Fruit fly (Drosophila melanogaster) whole organism, embryonic: Measurements from ENCODE around the gene pug.
A peak's percentile ranks its signal among the peaks of the same experiment; 100 is the strongest.

Source experiments
- Atf6 ChIP-seq: fragments of 200-800 bp; sonication (Bioruptor generic); IDR thresholded peaks from 2 replicates; pipeline ENCODE4 v1.3.6; 2022; ENCODE audit warnings: missing biosample characterization, missing genetic modification characterization
- Bdp1 ChIP-seq: fragments of 200-800 bp; sonication (Bioruptor generic); optimal IDR thresholded peaks from 3 replicates; lab custom pipeline; 2016; ENCODE audit warnings: missing biosample characterization, missing genetic modification characterization
- CG10209 ChIP-seq: fragments of 200-800 bp; sonication (Bioruptor generic); optimal IDR thresholded peaks from 3 replicates; lab custom pipeline; 2017; ENCODE audit warnings: missing biosample characterization, mild to moderate bottlenecking, missing genetic modification characterization, missing genetic modification reagents
- CG10321 ChIP-seq: fragments of 200-800 bp; sonication (Bioruptor generic); IDR thresholded peaks from 2 replicates; pipeline ENCODE4 v1.3.6; 2022; ENCODE audit warnings: missing biosample characterization, missing genetic modification characterization
- CG10366 ChIP-seq: fragments of 200-800 bp; sonication (Bioruptor generic); IDR thresholded peaks from 2 replicates; pipeline ENCODE4 v1.3.6; 2022; ENCODE audit warnings: missing biosample characterization, missing genetic modification characterization
- CG11695 ChIP-seq: fragments of 200-800 bp; sonication (Bioruptor generic); IDR thresholded peaks from 3 replicates; pipeline ENCODE4 v1.3.6; 2022; ENCODE audit warnings: missing biosample characterization, missing genetic modification characterization
- CG12299 ChIP-seq: fragments of 200-800 bp; sonication (Bioruptor generic); optimal IDR thresholded peaks from 2 replicates; lab custom pipeline; 2018; ENCODE audit warnings: missing biosample characterization, mild to moderate bottlenecking, missing genetic modification characterization
- CG1233 ChIP-seq: fragments of 200-800 bp; sonication (Bioruptor generic); optimal IDR thresholded peaks from 4 replicates; lab custom pipeline; 2018; ENCODE audit warnings: missing biosample characterization, mild to moderate bottlenecking, missing genetic modification characterization
- CG12942 ChIP-seq: fragments of 200-800 bp; sonication (Bioruptor generic); optimal IDR thresholded peaks from 3 replicates; lab custom pipeline; 2016; ENCODE audit warnings: missing biosample characterization, missing genetic modification characterization
- CG14441 ChIP-seq: fragments of 200-800 bp; sonication (Bioruptor generic); IDR thresholded peaks from 2 replicates; pipeline ENCODE4 v1.3.6; 2022; ENCODE audit warnings: missing biosample characterization, missing genetic modification characterization
- CG15601 ChIP-seq: fragments of 200-800 bp; sonication (Bioruptor generic); optimal IDR thresholded peaks from 3 replicates; lab custom pipeline; 2019; ENCODE audit warnings: missing biosample characterization, mild to moderate bottlenecking, missing genetic modification characterization, moderate library complexity
- CG17361 ChIP-seq: fragments of 200-800 bp; sonication (Bioruptor generic); IDR thresholded peaks from 3 replicates; pipeline ENCODE4 v1.3.6; 2022; ENCODE audit warnings: missing biosample characterization, missing genetic modification characterization
- CG17802 ChIP-seq: fragments of 200-800 bp; sonication (Bioruptor generic); optimal IDR thresholded peaks from 2 replicates; lab custom pipeline; 2018; ENCODE audit warnings: missing biosample characterization, mild to moderate bottlenecking, missing genetic modification characterization, moderate library complexity
- CG2678 ChIP-seq: fragments of 200-800 bp; sonication (Bioruptor generic); optimal IDR thresholded peaks from 3 replicates; lab custom pipeline; 2019; ENCODE audit warnings: missing biosample characterization, mild to moderate bottlenecking, missing genetic modification characterization, moderate library complexity
- CG2712 ChIP-seq: fragments of 200-800 bp; optimal IDR thresholded peaks from 3 replicates; lab custom pipeline; 2019; ENCODE audit warnings: missing biosample characterization, mild to moderate bottlenecking, missing genetic modification characterization, moderate library complexity
- CG3281 ChIP-seq: fragments of 200-800 bp; sonication (Bioruptor generic); optimal IDR thresholded peaks from 3 replicates; lab custom pipeline; 2017; ENCODE audit warnings: missing biosample characterization, mild to moderate bottlenecking, missing genetic modification characterization
- CG33213 ChIP-seq: fragments of 200-800 bp; sonication (Bioruptor generic); optimal IDR thresholded peaks from 3 replicates; lab custom pipeline; 2016; ENCODE audit warnings: missing biosample characterization, missing genetic modification characterization
- CG4424 ChIP-seq: fragments of 200-800 bp; sonication (Bioruptor generic); optimal IDR thresholded peaks from 3 replicates; lab custom pipeline; 2016; ENCODE audit warnings: missing biosample characterization, missing genetic modification characterization
- CG5245 ChIP-seq: fragments of 200-800 bp; sonication (Bioruptor generic); optimal IDR thresholded peaks from 3 replicates; lab custom pipeline; 2016; ENCODE audit warnings: missing biosample characterization, missing genetic modification characterization
- CG7839 ChIP-seq: fragments of 200-800 bp; sonication (Bioruptor generic); optimal IDR thresholded peaks from 3 replicates; lab custom pipeline; 2018; ENCODE audit warnings: missing biosample characterization, mild to moderate bottlenecking, missing genetic modification characterization, moderate library complexity
- CG8924 ChIP-seq: fragments of 200-800 bp; optimal IDR thresholded peaks from 3 replicates; lab custom pipeline; 2019; ENCODE audit warnings: missing biosample characterization, mild to moderate bottlenecking, missing genetic modification characterization, moderate library complexity
- CG9727 ChIP-seq: fragments of 200-800 bp; sonication (Bioruptor generic); optimal IDR thresholded peaks from 3 replicates; lab custom pipeline; 2017; ENCODE audit warnings: missing biosample characterization, mild to moderate bottlenecking, missing genetic modification characterization
- CG9797 ChIP-seq: fragments of 200-800 bp; sonication (Bioruptor generic); optimal IDR thresholded peaks from 3 replicates; lab custom pipeline; 2018; ENCODE audit warnings: missing biosample characterization, mild to moderate bottlenecking, missing genetic modification characterization
- CG9932 ChIP-seq: fragments of 200-800 bp; sonication (Bioruptor generic); IDR thresholded peaks from 2 replicates; pipeline ENCODE4 v1.3.6; 2022; ENCODE audit warnings: missing biosample characterization, missing genetic modification characterization
- Dip2 ChIP-seq: fragments of 200-800 bp; sonication (Bioruptor generic); IDR thresholded peaks from 2 replicates; pipeline ENCODE4 v1.3.6; 2022; ENCODE audit warnings: missing biosample characterization, missing genetic modification characterization
- Dp ChIP-seq: fragments of 200-800 bp; sonication (Bioruptor generic); optimal IDR thresholded peaks from 2 replicates; lab custom pipeline; 2018; ENCODE audit warnings: missing biosample characterization, mild to moderate bottlenecking, missing genetic modification characterization, moderate library complexity
- Med ChIP-seq: fragments of 200-800 bp; sonication (Bioruptor generic); peaks from one replicate; lab custom pipeline; 2016; ENCODE audit warnings: missing biosample characterization, missing genetic modification characterization, mild to moderate bottlenecking, inconsistent platforms, moderate library complexity
- Nf-YC ChIP-seq: fragments of 200-800 bp; optimal IDR thresholded peaks from 3 replicates; lab custom pipeline; 2019; ENCODE audit warnings: missing biosample characterization, mild to moderate bottlenecking, missing genetic modification characterization, moderate library complexity
- Rfx ChIP-seq: fragments of 200-800 bp; sonication (Bioruptor generic); IDR thresholded peaks from 2 replicates; pipeline ENCODE4 v1.3.6; 2022; ENCODE audit warnings: missing biosample characterization, missing genetic modification characterization
- Scr ChIP-seq: fragments of 200-800 bp; sonication (Bioruptor generic); IDR thresholded peaks from 2 replicates; pipeline ENCODE4 v1.3.6; 2022; ENCODE audit warnings: missing biosample characterization, missing genetic modification characterization; ENCODE audit not compliant: partially characterized antibody
- Sox102F ChIP-seq: fragments of 200-800 bp; sonication (Bioruptor generic); optimal IDR thresholded peaks from 2 replicates; lab custom pipeline; 2018; ENCODE audit warnings: missing biosample characterization, mild to moderate bottlenecking, missing genetic modification characterization, moderate library complexity
- Ssrp ChIP-seq: fragments of 200-800 bp; sonication (Bioruptor generic); optimal IDR thresholded peaks from 2 replicates; lab custom pipeline; 2018; ENCODE audit warnings: missing biosample characterization, mild to moderate bottlenecking, missing genetic modification characterization, moderate library complexity
- Xbp1 ChIP-seq: fragments of 200-800 bp; sonication (Bioruptor generic); optimal IDR thresholded peaks from 3 replicates; lab custom pipeline; 2016; ENCODE audit warnings: missing biosample characterization, mild to moderate bottlenecking, missing genetic modification characterization
- Xrp1 ChIP-seq: fragments of 200-800 bp; sonication (Bioruptor generic); IDR thresholded peaks from 2 replicates; pipeline ENCODE4 v1.3.6; 2022; ENCODE audit warnings: missing biosample characterization, missing genetic modification characterization
- cato ChIP-seq: fragments of 200-800 bp; sonication (Bioruptor generic); optimal IDR thresholded peaks from 2 replicates; lab custom pipeline; 2016; ENCODE audit warnings: missing biosample characterization, missing genetic modification characterization, borderline replicate concordance
- corto ChIP-seq: fragments of 200-800 bp; sonication (Bioruptor generic); optimal IDR thresholded peaks from 2 replicates; lab custom pipeline; 2016; ENCODE audit warnings: missing biosample characterization, mild to moderate bottlenecking, missing genetic modification characterization, moderate library complexity
- fu2 ChIP-seq: fragments of 200-800 bp; sonication (Bioruptor generic); optimal IDR thresholded peaks from 2 replicates; lab custom pipeline; 2016; ENCODE audit warnings: missing biosample characterization, missing genetic modification characterization
- gem ChIP-seq: fragments of 200-800 bp; sonication (Bioruptor generic); optimal IDR thresholded peaks from 2 replicates; lab custom pipeline; 2019; ENCODE audit warnings: missing biosample characterization, mild to moderate bottlenecking, missing genetic modification characterization, moderate library complexity
- grau ChIP-seq: fragments of 200-800 bp; optimal IDR thresholded peaks from 3 replicates; lab custom pipeline; 2019; ENCODE audit warnings: missing biosample characterization, mild to moderate bottlenecking, missing genetic modification characterization, moderate library complexity
- gro ChIP-seq: fragments of 200-800 bp; sonication (Bioruptor generic); optimal IDR thresholded peaks from 2 replicates; lab custom pipeline; 2016; ENCODE audit warnings: missing biosample characterization, missing genetic modification characterization
- klu ChIP-seq: fragments of 200-800 bp; sonication (Bioruptor generic); IDR thresholded peaks from 2 replicates; pipeline ENCODE4 v1.3.6; 2022; ENCODE audit warnings: missing biosample characterization, missing genetic modification characterization
- lab ChIP-seq: fragments of 200-800 bp; sonication (Bioruptor generic); optimal IDR thresholded peaks from 3 replicates; lab custom pipeline; 2017; ENCODE audit warnings: missing biosample characterization, missing genetic modification characterization, mild to moderate bottlenecking, moderate library complexity, missing genetic modification reagents
- lbe ChIP-seq: fragments of 200-800 bp; sonication (Bioruptor generic); optimal IDR thresholded peaks from 2 replicates; lab custom pipeline; 2016; ENCODE audit warnings: missing biosample characterization, mild to moderate bottlenecking, missing genetic modification characterization
- lmd ChIP-seq: fragments of 200-800 bp; sonication (Bioruptor generic); IDR thresholded peaks from 2 replicates; pipeline ENCODE4 v1.3.6; 2022; ENCODE audit warnings: missing biosample characterization, missing genetic modification characterization
- lola ChIP-seq, 3 experiments: fragments of >200 bp in 2 of 3; fragments of 200-800 bp in 1 of 3; sonication (Bioruptor generic) in 1 of 3; optimal IDR thresholded peaks; 2 replicates each; lab custom pipeline; 2017 to 2019; ENCODE audit warnings: missing biosample characterization in 3 of 3, missing genetic modification characterization in 3 of 3, mild to moderate bottlenecking in 1 of 3, moderate library complexity in 1 of 3
- otp ChIP-seq: fragments of 200-800 bp; sonication (Bioruptor generic); IDR thresholded peaks from 3 replicates; pipeline ENCODE4, ENCODE4 v1.3.6; 2022; ENCODE audit warnings: missing biosample characterization, missing genetic modification characterization
- pnt ChIP-seq: fragments of 200-800 bp; sonication (Bioruptor generic); optimal IDR thresholded peaks from 3 replicates; lab custom pipeline; 2016; ENCODE audit warnings: missing biosample characterization, missing genetic modification characterization
- row ChIP-seq: fragments of 200-800 bp; sonication (Bioruptor generic); IDR thresholded peaks from 3 replicates; pipeline ENCODE4 v1.3.6; 2022; ENCODE audit warnings: missing biosample characterization, missing genetic modification characterization
- shn ChIP-seq: fragments of 200-800 bp; sonication (Bioruptor generic); optimal IDR thresholded peaks from 3 replicates; lab custom pipeline; 2016; ENCODE audit warnings: missing biosample characterization, missing genetic modification characterization
- ssp ChIP-seq: fragments of 200-800 bp; sonication (Bioruptor generic); IDR thresholded peaks from 2 replicates; pipeline ENCODE4 v1.3.6; 2022; ENCODE audit warnings: missing biosample characterization, missing genetic modification characterization

Gene pug

dm6 chr3R:10655968-10656367 lies 40.4 kb upstream of the pug start (continued):
- peak; percentile 34 for TF ChIP-seq grau (tag; lab: Kevin White, UChicago)
- TF ChIP-seq klu (GFP tag; lab: Robert Waterston, UW) = no peak
- no peak for TF ChIP-seq Scr (GFP tag; lab: Robert Waterston, UW)
- TF ChIP-seq Nf-YC (tag; lab: Kevin White, UChicago) = no peak
- no peak for TF ChIP-seq gro (GFP tag; lab: Kevin White, UChicago)
- no peak for TF ChIP-seq CG1233 (GFP tag; lab: Kevin White, UChicago)
- peak; percentile 21 for TF ChIP-seq lab
- peak; percentile 26; the same call in 1 of the 2 replicates for TF ChIP-seq CG14441
- peak; percentile 4 for TF ChIP-seq CG33213 (GFP tag; lab: Kevin White, UChicago)
- no peak for TF ChIP-seq CG12299 (tag; lab: Kevin White, UChicago)
- peak; percentile 69 for TF ChIP-seq gem (tag; lab: Kevin White, UChicago)
- TF ChIP-seq CG2712 (tag; lab: Kevin White, UChicago) = peak; percentile 37
- TF ChIP-seq CG17802 (tag; lab: Kevin White, UChicago) = peak; percentile 5
- TF ChIP-seq CG2678 (tag; lab: Kevin White, UChicago) = peak; percentile 37
- no peak for TF ChIP-seq corto (GFP tag; lab: Kevin White, UChicago)
- 0 out of 3 replicates have a peak, but pooled peaks have one; percentile 37 for TF ChIP-seq CG11695 (GFP tag; lab: Robert Waterston, UW)
- TF ChIP-seq CG15601 = peak; percentile 6
- peak; percentile 31 for TF ChIP-seq CG5245 (GFP tag; lab: Kevin White, UChicago)
- no peak for TF ChIP-seq Dp
- peak; percentile 21 for TF ChIP-seq Ssrp (tag; lab: Kevin White, UChicago)
- peak; percentile 14 for TF ChIP-seq Xbp1 (GFP tag; lab: Kevin White, UChicago)
- no peak for TF ChIP-seq CG9797
- TF ChIP-seq CG17361 (GFP tag; lab: Robert Waterston, UW) = peak; percentile 38; the same call in 1 of the 3 replicates
- no peak for TF ChIP-seq fu2 (GFP tag; lab: Kevin White, UChicago)
- no peak for TF ChIP-seq shn (GFP tag; lab: Kevin White, UChicago)
- peak; percentile 29; the same call in 1 of the 2 replicates for TF ChIP-seq Rfx
- peak; percentile 27 for TF ChIP-seq CG9727
- no peak for TF ChIP-seq otp (GFP tag; lab: Robert Waterston, UW)
- no peak for TF ChIP-seq CG8924 (tag; lab: Kevin White, UChicago)
- TF ChIP-seq CG4424 (GFP tag; lab: Kevin White, UChicago) = peak; percentile 37
- TF ChIP-seq CG12942 = no peak
- TF ChIP-seq lbe (GFP tag; lab: Kevin White, UChicago) = no peak
- TF ChIP-seq CG10321 = no peak
- TF ChIP-seq CG7839 (tag; lab: Kevin White, UChicago) = peak; percentile 47
- no peak for TF ChIP-seq cato (GFP tag; lab: Kevin White, UChicago)
- TF ChIP-seq row = peak; percentile 39; the same call in 2 of the 3 replicates
- TF ChIP-seq Bdp1 (GFP tag; lab: Kevin White, UChicago) = no peak
- 0 out of 2 replicates have a peak, but pooled peaks have one; percentile 27 for TF ChIP-seq ssp (GFP tag; lab: Robert Waterston, UW)
- no peak for TF ChIP-seq CG3281 (GFP tag; lab: Kevin White, UChicago)
- TF ChIP-seq Sox102F = peak; percentile 37
- TF ChIP-seq CG9932 (GFP tag; lab: Robert Waterston, UW) = peak; percentile 41; the same call in 1 of the 2 replicates
- TF ChIP-seq CG10209 = peak; percentile 17
- TF ChIP-seq Xrp1 (GFP tag; lab: Robert Waterston, UW) = peak; percentile 52; the same call in 1 of the 2 replicates
- peak; percentile 47; the same call in 1 of the 2 replicates for TF ChIP-seq lmd
- peak; percentile 76 for TF ChIP-seq Med (GFP tag; lab: Kevin White, UChicago)
- peak; percentile 9 for TF ChIP-seq pnt
- peak; percentile 24; the same call in 1 of the 2 replicates for TF ChIP-seq CG10366 (GFP tag; lab: Robert Waterston, UW)
- TF ChIP-seq Dip2 (GFP tag; lab: Robert Waterston, UW) = no peak
- TF ChIP-seq lola (GFP tag; optimal IDR thresholded peaks at IDR 0.05; lab: Kevin White, UChicago) = peak in 1 of 3 experiments; percentile 36
- peak; percentile 28; the same call in 1 of the 2 replicates for TF ChIP-seq Atf6 (GFP tag; lab: Robert Waterston, UW)
